Worm (Caenorhabditis elegans) whole organism, mixed stage, embryonic: Measurements from ENCODE around the gene F43G6.16.

Source experiments
- M03D4.4 ChIP-seq: sonication (generic microtip); optimal IDR thresholded peaks from 2 replicates; lab custom pipeline; 2017; ENCODE audit warnings: mild to moderate bottlenecking, missing genetic modification characterization, missing compliant biosample characterization
- blmp-1 ChIP-seq: fragments of 150-350 bp; optimal IDR thresholded peaks from 2 replicates; lab custom pipeline; 2014; ENCODE audit warnings: missing biosample characterization, missing genetic modification characterization
- ces-1 ChIP-seq: fragments of 150-350 bp; optimal IDR thresholded peaks from 2 replicates; lab custom pipeline; 2014; ENCODE audit warnings: missing biosample characterization, missing genetic modification reagents, missing genetic modification characterization
- lin-13 ChIP-seq: fragments of 150-350 bp; optimal IDR thresholded peaks from 2 replicates; lab custom pipeline; 2014; ENCODE audit warnings: missing biosample characterization, missing genetic modification characterization
- lsy-2 ChIP-seq: fragments of 150-350 bp; optimal IDR thresholded peaks from 2 replicates; lab custom pipeline; 2014; ENCODE audit warnings: missing biosample characterization, missing genetic modification characterization
- nhr-237 ChIP-seq: fragments of 150-350 bp; optimal IDR thresholded peaks from 2 replicates; lab custom pipeline; 2014; ENCODE audit warnings: missing biosample characterization, missing genetic modification characterization
- pha-4 ChIP-seq: fragments of 150-350 bp; optimal IDR thresholded peaks from 2 replicates; lab custom pipeline; 2018; ENCODE audit warnings: missing biosample characterization, missing genetic modification reagents, missing genetic modification characterization

- TF ChIP-seq nhr-237 (tag; lab: Kevin White, UChicago), result no peak
- TF ChIP-seq lsy-2 (tag; lab: Kevin White, UChicago), result no peak
- TF ChIP-seq lin-13 (tag; lab: Kevin White, UChicago), result no peak
- TF ChIP-seq ces-1, result no peak
- no peak for TF ChIP-seq M03D4.4 (tag; lab: Kevin White, UChicago)
- TF ChIP-seq blmp-1 (tag; lab: Kevin White, UChicago), result no peak
- TF ChIP-seq pha-4 (tag; lab: Kevin White, UChicago), result no peak
These were observed 41.3 kb upstream of the F43G6.16 start, which contains the start of gene Y6D1A.1 for ce11 chrII:11823566-11824308.
